Worm (Caenorhabditis elegans): ENCODE data around the gene Y38A10A.7.

Y38A10A.7 gene

ce11 chrV:6121659-6122058 lies 25.7 kb downstream of the Y38A10A.7 start:
- TF ChIP-seq ces-1 (GFP tag; optimal IDR thresholded peaks at IDR 0.05): no peak
- TF ChIP-seq lin-32 (GFP tag; optimal IDR thresholded peaks at IDR 0.05): no peak
- TF ChIP-seq pha-4 (tag; optimal IDR thresholded peaks at IDR 0.05): no peak
- no peak for TF ChIP-seq lin-13 (tag; optimal IDR thresholded peaks at IDR 0.05)
- no peak for TF ChIP-seq unc-62 (GFP tag; optimal IDR thresholded peaks at IDR 0.05)
- TF ChIP-seq ceh-39 (tag; optimal IDR thresholded peaks at IDR 0.05): no peak
- no peak for TF ChIP-seq flh-1 (GFP tag; optimal IDR thresholded peaks at IDR 0.05)
- TF ChIP-seq ceh-83 (GFP tag; optimal IDR thresholded peaks at IDR 0.05): no peak
- no peak for TF ChIP-seq mep-1 (tag; optimal IDR thresholded peaks at IDR 0.05)

ce11 chrV:6128355-6128754 lies 32.4 kb downstream of the Y38A10A.7 start:
- no peak for TF ChIP-seq unc-62 (GFP tag; optimal IDR thresholded peaks at IDR 0.05)
- TF ChIP-seq elt-3 (tag; optimal IDR thresholded peaks at IDR 0.05): no peak
- no peak for TF ChIP-seq ceh-39 (tag; optimal IDR thresholded peaks at IDR 0.05)
- TF ChIP-seq blmp-1 (tag; optimal IDR thresholded peaks at IDR 0.05): no peak
- TF ChIP-seq sem-2 (GFP tag; optimal IDR thresholded peaks at IDR 0.05): no peak
- no peak for TF ChIP-seq nhr-12 (tag; optimal IDR thresholded peaks at IDR 0.05)
- TF ChIP-seq ceh-43 (GFP tag; optimal IDR thresholded peaks at IDR 0.05): no peak
- no peak for TF ChIP-seq mab-5 (tag; optimal IDR thresholded peaks at IDR 0.05)
- no peak for TF ChIP-seq nhr-2 (tag; optimal IDR thresholded peaks at IDR 0.05)
- no peak for TF ChIP-seq mep-1 (tag; optimal IDR thresholded peaks at IDR 0.05)
- TF ChIP-seq nhr-28 (tag; optimal IDR thresholded peaks at IDR 0.05): no peak
- TF ChIP-seq drap-1 (GFP tag; optimal IDR thresholded peaks at IDR 0.05): no peak
- TF ChIP-seq lin-32 (GFP tag; optimal IDR thresholded peaks at IDR 0.05): no peak
- TF ChIP-seq ztf-11 (tag; optimal IDR thresholded peaks at IDR 0.05): no peak
- no peak for TF ChIP-seq unc-120 (tag; optimal IDR thresholded peaks at IDR 0.05; ENCODE audit: poor library complexity, severe bottlenecking)

ce11 chrV:6131100-6131499 lies 35.1 kb downstream of the Y38A10A.7 start, which contains the start of gene exp-2:
Gene exp-2, plus strand, starts transcription at chrV:6131400.
- TF ChIP-seq nhr-28 (tag; optimal IDR thresholded peaks at IDR 0.05) (no peak), unc-62 (GFP tag; optimal IDR thresholded peaks at IDR 0.05) (no peak), ztf-11 (tag; optimal IDR thresholded peaks at IDR 0.05) (no peak), M03D4.4 (tag; optimal IDR thresholded peaks at IDR 0.05) (no peak), ham-2 (GFP tag; optimal IDR thresholded peaks at IDR 0.05) (no peak)

- TF ChIP-seq flh-1 (GFP tag; optimal IDR thresholded peaks at IDR 0.05) (no peak), hlh-1 (tag; optimal IDR thresholded peaks at IDR 0.05) (no peak), drap-1 (GFP tag; optimal IDR thresholded peaks at IDR 0.05) (no peak), tbx-8 (GFP tag; optimal IDR thresholded peaks at IDR 0.05) (no peak), blmp-1 (tag; optimal IDR thresholded peaks at IDR 0.05) (no peak), ham-2 (GFP tag; optimal IDR thresholded peaks at IDR 0.05) (no peak), nhr-2 (tag; optimal IDR thresholded peaks at IDR 0.05) (no peak), mls-2 (tag; optimal IDR thresholded peaks at IDR 0.05) (no peak), snpc-4 (tag; optimal IDR thresholded peaks at IDR 0.05) (no peak), sptf-1 (tag; optimal IDR thresholded peaks at IDR 0.05) (no peak), ces-1 (GFP tag; optimal IDR thresholded peaks at IDR 0.05) (no peak), sem-2 (GFP tag; optimal IDR thresholded peaks at IDR 0.05) (no peak), ceh-83 (GFP tag; optimal IDR thresholded peaks at IDR 0.05) (no peak), elt-1 (tag; optimal IDR thresholded peaks at IDR 0.05; ENCODE audit: borderline replicate concordance, insufficient read depth) (no peak), mab-5 (tag; optimal IDR thresholded peaks at IDR 0.05) (no peak), nhr-76 (tag; optimal IDR thresholded peaks at IDR 0.05) (no peak)
These were observed 39.4 kb downstream of the Y38A10A.7 start for ce11 chrV:6135428-6135827.

ce11 chrV:6138167-6138566 lies 42.2 kb downstream of the Y38A10A.7 start:
- TF ChIP-seq sem-2 (GFP tag; optimal IDR thresholded peaks at IDR 0.05) (no peak), ham-2 (GFP tag; optimal IDR thresholded peaks at IDR 0.05) (no peak)

Data from whole organism, mixed stage, embryonic.